Fruit fly (Drosophila melanogaster) whole organism, embryonic: ENCODE data around the gene GNBP1.

Experiments
- Ada2b ChIP-seq: fragments of 200-800 bp; sonication (Bioruptor generic); IDR thresholded peaks from 2 replicates; pipeline ENCODE4 v1.3.6; 2022; ENCODE audit warnings: missing biosample characterization, missing genetic modification characterization
- Adf1 ChIP-seq: fragments of 200-800 bp; sonication (Bioruptor generic); IDR thresholded peaks from 2 replicates; pipeline ENCODE4 v1.3.6; 2022; ENCODE audit warnings: missing biosample characterization, missing genetic modification characterization
- Atf-2 ChIP-seq: fragments of 200-800 bp; sonication (Bioruptor generic); optimal IDR thresholded peaks from 2 replicates; lab custom pipeline; 2016; ENCODE audit warnings: missing biosample characterization, missing genetic modification characterization
- Atf6 ChIP-seq: fragments of 200-800 bp; sonication (Bioruptor generic); IDR thresholded peaks from 2 replicates; pipeline ENCODE4 v1.3.6; 2022; ENCODE audit warnings: missing biosample characterization, missing genetic modification characterization
- Awh ChIP-seq: fragments of 200-800 bp; sonication (Bioruptor generic); IDR thresholded peaks from 2 replicates; pipeline ENCODE4, ENCODE4 v1.3.6; 2022; ENCODE audit warnings: missing biosample characterization, missing genetic modification characterization
- CG11247 ChIP-seq: fragments of 200-800 bp; sonication (Bioruptor generic); IDR thresholded peaks from 2 replicates; pipeline ENCODE4 v1.3.6; 2022; ENCODE audit warnings: missing biosample characterization, missing genetic modification characterization
- CG11695 ChIP-seq: fragments of 200-800 bp; sonication (Bioruptor generic); IDR thresholded peaks from 3 replicates; pipeline ENCODE4 v1.3.6; 2022; ENCODE audit warnings: missing biosample characterization, missing genetic modification characterization
- CG13123 ChIP-seq: fragments of 200-800 bp; sonication (Bioruptor generic); optimal IDR thresholded peaks from 2 replicates; lab custom pipeline; 2016; ENCODE audit warnings: missing biosample characterization, missing genetic modification characterization
- CG14965 ChIP-seq: fragments of 200-800 bp; sonication (Bioruptor generic); optimal IDR thresholded peaks from 2 replicates; lab custom pipeline; 2016; ENCODE audit warnings: missing biosample characterization, missing genetic modification characterization, borderline replicate concordance
- CG17328 ChIP-seq: fragments of 200-800 bp; sonication (Bioruptor generic); IDR thresholded peaks from 2 replicates; pipeline ENCODE4 v1.3.6; 2022; ENCODE audit warnings: missing biosample characterization, missing genetic modification characterization
- CG17829 ChIP-seq: fragments of 200-800 bp; optimal IDR thresholded peaks from 2 replicates; lab custom pipeline; 2019; ENCODE audit warnings: missing biosample characterization, mild to moderate bottlenecking, missing genetic modification characterization, moderate library complexity
- CG18262 ChIP-seq: fragments of 200-800 bp; optimal IDR thresholded peaks from 3 replicates; lab custom pipeline; 2019; ENCODE audit warnings: missing biosample characterization, mild to moderate bottlenecking, missing genetic modification characterization, moderate library complexity
- CG2199 ChIP-seq: fragments of 200-800 bp; sonication (Bioruptor generic); IDR thresholded peaks from 3 replicates; pipeline ENCODE4 v1.3.6; 2022; ENCODE audit warnings: missing biosample characterization, missing genetic modification characterization
- CG30020 ChIP-seq: fragments of 200-800 bp; optimal IDR thresholded peaks from 2 replicates; lab custom pipeline; 2019; ENCODE audit warnings: missing biosample characterization, mild to moderate bottlenecking, missing genetic modification characterization, moderate library complexity
- CG31388 ChIP-seq: fragments of 200-800 bp; sonication (Bioruptor generic); optimal IDR thresholded peaks from 2 replicates; lab custom pipeline; 2016; ENCODE audit warnings: missing biosample characterization, missing genetic modification characterization
- CG3163 ChIP-seq: fragments of 200-800 bp; sonication (Bioruptor generic); optimal IDR thresholded peaks from 3 replicates; lab custom pipeline; 2016; ENCODE audit warnings: missing biosample characterization, missing genetic modification characterization
- CG32532 ChIP-seq: fragments of 200-800 bp; sonication (Bioruptor generic); IDR thresholded peaks from 2 replicates; pipeline ENCODE4 v1.3.6; 2022; ENCODE audit warnings: missing biosample characterization, missing genetic modification characterization
- CG6272 ChIP-seq: fragments of 200-800 bp; sonication (Bioruptor generic); IDR thresholded peaks from 2 replicates; pipeline ENCODE4 v1.3.6; 2022; ENCODE audit warnings: missing biosample characterization, missing genetic modification characterization
- CG6683 ChIP-seq: fragments of 200-800 bp; sonication (Bioruptor generic); optimal IDR thresholded peaks from 2 replicates; lab custom pipeline; 2017; ENCODE audit warnings: missing biosample characterization, mild to moderate bottlenecking, missing genetic modification characterization, missing genetic modification reagents
- CG6689 ChIP-seq: fragments of 200-800 bp; sonication (Bioruptor generic); IDR thresholded peaks from 2 replicates; pipeline ENCODE4 v1.3.6; 2022; ENCODE audit warnings: missing biosample characterization, missing genetic modification characterization
- CG7963 ChIP-seq: fragments of 200-800 bp; sonication (Bioruptor generic); IDR thresholded peaks from 3 replicates; pipeline ENCODE4 v1.3.6; 2022; ENCODE audit warnings: missing biosample characterization, missing genetic modification characterization; ENCODE audit not compliant: partially characterized antibody
- D19B ChIP-seq: fragments of 200-800 bp; sonication (Bioruptor generic); optimal IDR thresholded peaks from 2 replicates; lab custom pipeline; 2017; ENCODE audit warnings: missing biosample characterization, mild to moderate bottlenecking, missing genetic modification characterization
- Hey ChIP-seq: fragments of 200-800 bp; sonication (Bioruptor generic); optimal IDR thresholded peaks from 3 replicates; lab custom pipeline; 2018; ENCODE audit warnings: missing biosample characterization, mild to moderate bottlenecking, missing genetic modification characterization
- Hr39 ChIP-seq: fragments of >200 bp; optimal IDR thresholded peaks from 2 replicates; lab custom pipeline; 2017
- MBD-R2 ChIP-seq: fragments of 200-800 bp; sonication (Bioruptor generic); IDR thresholded peaks from 2 replicates; pipeline ENCODE4 v1.3.6; 2022; ENCODE audit warnings: missing biosample characterization, missing genetic modification characterization
- Mad ChIP-seq: fragments of 200-800 bp; sonication (Bioruptor generic); optimal IDR thresholded peaks from 2 replicates; lab custom pipeline; 2016; ENCODE audit warnings: missing biosample characterization, missing genetic modification characterization
- Opbp ChIP-seq: fragments of 200-800 bp; sonication (Bioruptor generic); IDR thresholded peaks from 3 replicates; pipeline ENCODE4 v1.3.6; 2022; ENCODE audit warnings: missing biosample characterization, missing genetic modification characterization; ENCODE audit not compliant: partially characterized antibody
- Tbp ChIP-seq: fragments of >200 bp; optimal IDR thresholded peaks from 2 replicates; lab custom pipeline; 2018; ENCODE audit warnings: missing biosample characterization, missing genetic modification characterization
- bcd ChIP-seq: fragments of 200-800 bp; sonication (Bioruptor generic); optimal IDR thresholded peaks from 2 replicates; lab custom pipeline; 2017; ENCODE audit warnings: missing biosample characterization, mild to moderate bottlenecking, missing genetic modification characterization
- cad ChIP-seq: fragments of >200 bp; optimal IDR thresholded peaks from 2 replicates; lab custom pipeline; 2017; ENCODE audit warnings: missing biosample characterization, missing genetic modification characterization
- chif ChIP-seq, 2 experiments: fragments of 200-800 bp; sonication (Bioruptor generic); optimal IDR thresholded peaks; 3 replicates each; lab custom pipeline; 2016; ENCODE audit warnings: missing biosample characterization in 2 of 2, missing genetic modification characterization in 2 of 2
- dmrt99B ChIP-seq: fragments of 200-800 bp; sonication (Bioruptor generic); optimal IDR thresholded peaks from 2 replicates; lab custom pipeline; 2018; ENCODE audit warnings: missing biosample characterization, mild to moderate bottlenecking, missing genetic modification characterization, moderate library complexity
- dysf ChIP-seq: fragments of 200-800 bp; sonication (Bioruptor generic); IDR thresholded peaks from 3 replicates; pipeline ENCODE4 v1.3.6; 2022; ENCODE audit warnings: missing biosample characterization, missing genetic modification characterization
- emc ChIP-seq: fragments of 200-800 bp; sonication (Bioruptor generic); optimal IDR thresholded peaks from 2 replicates; lab custom pipeline; 2016; ENCODE audit warnings: missing biosample characterization, missing genetic modification characterization
- eve ChIP-seq, 2 experiments: fragments of >200 bp; optimal IDR thresholded peaks; 2 replicates each; lab custom pipeline; 2017; ENCODE audit warnings: missing biosample characterization in 2 of 2, missing genetic modification characterization in 2 of 2
- fd102C ChIP-seq: fragments of 200-800 bp; sonication (Bioruptor generic); optimal IDR thresholded peaks from 2 replicates; lab custom pipeline; 2018; ENCODE audit warnings: missing biosample characterization, mild to moderate bottlenecking, missing genetic modification characterization, moderate library complexity
- fu2 ChIP-seq: fragments of 200-800 bp; sonication (Bioruptor generic); optimal IDR thresholded peaks from 2 replicates; lab custom pipeline; 2016; ENCODE audit warnings: missing biosample characterization, missing genetic modification characterization
- gcm ChIP-seq: fragments of 200-800 bp; sonication (Bioruptor generic); optimal IDR thresholded peaks from 2 replicates; lab custom pipeline; 2019; ENCODE audit warnings: missing biosample characterization, mild to moderate bottlenecking, missing genetic modification characterization, moderate library complexity
- h ChIP-seq: fragments of >200 bp; optimal IDR thresholded peaks from 2 replicates; lab custom pipeline; 2017
- kah ChIP-seq: fragments of 200-800 bp; sonication (Bioruptor generic); optimal IDR thresholded peaks from 2 replicates; lab custom pipeline; 2018; ENCODE audit warnings: missing biosample characterization, mild to moderate bottlenecking, missing genetic modification characterization
- nerfin-1 ChIP-seq: fragments of 200-800 bp; sonication (Bioruptor generic); optimal IDR thresholded peaks from 3 replicates; lab custom pipeline; 2019; ENCODE audit warnings: missing biosample characterization, mild to moderate bottlenecking, missing genetic modification characterization, moderate library complexity
- pho ChIP-seq: fragments of 200-800 bp; sonication (Bioruptor generic); optimal IDR thresholded peaks from 2 replicates; lab custom pipeline; 2016; ENCODE audit warnings: missing biosample characterization, missing genetic modification characterization
- prd ChIP-seq, 3 experiments: fragments of >200 bp in 2 of 3; fragments of 200-800 bp in 1 of 3; sonication (Bioruptor generic) in 1 of 3; optimal IDR thresholded peaks in 2 of 3; IDR thresholded peaks in 1 of 3; 2 replicates in 2 of 3; 3 replicates in 1 of 3; pipeline versions ENCODE4 v1.3.6 to Lab custom; 2017 to 2022; ENCODE audit warnings: missing biosample characterization in 1 of 3, missing genetic modification characterization in 1 of 3
- pum ChIP-seq: fragments of 200-800 bp; sonication (Bioruptor generic); optimal IDR thresholded peaks from 2 replicates; lab custom pipeline; 2016; ENCODE audit warnings: missing biosample characterization, missing genetic modification characterization
- sc ChIP-seq, 3 experiments: fragments of >200 bp in 2 of 3; fragments of 200-800 bp in 1 of 3; sonication (Bioruptor generic) in 1 of 3; optimal IDR thresholded peaks; 2 replicates in 2 of 3; 3 replicates in 1 of 3; lab custom pipeline; 2017; ENCODE audit warnings: mild to moderate bottlenecking in 1 of 3, missing biosample characterization in 1 of 3, missing genetic modification characterization in 1 of 3, missing genetic modification reagents in 1 of 3
- slp2 ChIP-seq: fragments of 200-800 bp; sonication (Bioruptor generic); optimal IDR thresholded peaks from 2 replicates; lab custom pipeline; 2016; ENCODE audit warnings: missing biosample characterization, missing genetic modification characterization
- trh ChIP-seq: fragments of 200-800 bp; sonication (Bioruptor generic); optimal IDR thresholded peaks from 2 replicates; lab custom pipeline; 2016; ENCODE audit warnings: missing biosample characterization, missing genetic modification characterization
- ttk ChIP-seq: fragments of 200-800 bp; sonication (Bioruptor generic); IDR thresholded peaks from 2 replicates; pipeline ENCODE4 v2.1.2; 2022; ENCODE audit warnings: missing biosample characterization, missing genetic modification characterization
- twi ChIP-seq: fragments of 200-800 bp; optimal IDR thresholded peaks from 2 replicates; lab custom pipeline; 2019; ENCODE audit warnings: missing biosample characterization, mild to moderate bottlenecking, missing genetic modification characterization, moderate library complexity
- unc-4 ChIP-seq: fragments of 200-800 bp; sonication (Bioruptor generic); IDR thresholded peaks from 2 replicates; pipeline ENCODE4 v1.3.6; 2022; ENCODE audit warnings: missing biosample characterization, missing genetic modification characterization; ENCODE audit not compliant: partially characterized antibody

The GNBP1 gene

DNA sequence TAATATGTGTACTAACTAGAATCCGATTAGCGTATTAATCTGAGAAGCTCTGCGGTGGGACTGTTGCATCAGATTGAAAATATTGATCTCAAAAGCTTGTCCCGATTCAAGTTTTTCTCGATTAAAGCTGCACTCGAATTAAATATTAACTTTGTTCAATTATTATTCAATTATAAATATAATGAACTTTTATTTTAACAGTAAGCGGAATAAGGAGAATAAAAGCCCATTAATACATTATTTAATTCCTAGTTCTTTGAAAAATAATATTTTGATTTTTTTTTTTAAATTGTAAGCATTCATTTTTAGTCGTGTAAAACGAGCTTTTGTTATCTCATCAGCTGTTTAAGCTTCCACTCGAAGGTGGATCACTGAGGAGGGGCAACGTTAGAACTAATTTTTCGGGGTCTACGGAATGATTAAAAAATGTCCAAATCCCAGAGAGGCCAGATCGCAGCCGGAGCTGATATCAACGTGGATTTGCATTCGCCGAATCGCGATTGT, at the start of gene GNBP1, which contains the start of gene GNBP2 (continued):
- TF ChIP-seq gcm (GFP tag; lab: Kevin White, UChicago) (peak; percentile 18), Hey (tag; lab: Kevin White, UChicago) (no peak), emc (GFP tag; lab: Kevin White, UChicago) (no peak), Hr39 (no peak), nerfin-1 (peak; percentile 1), Awh (GFP tag; lab: Robert Waterston, UW) (peak; percentile 68), eve (GFP tag; optimal IDR thresholded peaks at IDR 0.05; lab: Kevin White, UChicago) (no peak), kah (GFP tag; lab: Kevin White, UChicago) (no peak), fu2 (no peak), CG30020 (tag; lab: Kevin White, UChicago) (no peak), chif (GFP tag; optimal IDR thresholded peaks at IDR 0.05; lab: Kevin White, UChicago) (no peak), CG32532 (GFP tag; lab: Robert Waterston, UW) (peak; percentile 71; the same call in 1 of the 2 replicates), CG6683 (GFP tag; lab: Kevin White, UChicago) (peak; percentile 27), unc-4 (no peak), CG3163 (GFP tag; lab: Kevin White, UChicago) (no peak), CG18262 (tag; lab: Kevin White, UChicago) (peak; percentile 68), CG7963 (GFP tag; lab: Robert Waterston, UW) (no peak), CG6272 (peak; percentile 37; the same call in 1 of the 2 replicates), ttk (peak; percentile 46; the same call in 1 of the 2 replicates), Atf-2 (no peak), CG11247 (GFP tag; lab: Robert Waterston, UW) (0 out of 2 replicates have a peak, but pooled peaks have one; percentile 7), cad (GFP tag; lab: Kevin White, UChicago) (no peak), CG6689 (GFP tag; lab: Robert Waterston, UW) (peak; percentile 67), dysf (GFP tag; lab: Robert Waterston, UW) (peak; percentile 79; the same call in 2 of the 3 replicates), twi (tag; lab: Kevin White, UChicago) (no peak), sc (optimal IDR thresholded peaks at IDR 0.05; lab: Kevin White, UChicago) (no peak), sc (GFP tag; optimal IDR thresholded peaks at IDR 0.05; lab: Kevin White, UChicago) (no peak), Tbp (GFP tag; lab: Kevin White, UChicago) (no peak), Mad (GFP tag; lab: Kevin White, UChicago) (no peak), CG31388 (GFP tag; lab: Kevin White, UChicago) (no peak), CG14965 (GFP tag; lab: Kevin White, UChicago) (no peak), CG17829 (peak; percentile 42), CG13123 (no peak), CG17328 (peak; percentile 51; the same call in 1 of the 2 replicates), pho (GFP tag; lab: Kevin White, UChicago) (no peak), MBD-R2 (GFP tag; lab: Robert Waterston, UW) (peak; percentile 50; the same call in 1 of the 2 replicates), h (lab: Kevin White, UChicago) (no peak), fd102C (GFP tag; lab: Kevin White, UChicago) (no peak), prd (optimal IDR thresholded peaks at IDR 0.05; lab: Kevin White, UChicago) (no peak), prd (GFP tag; IDR thresholded peaks at IDR 0.05; lab: Robert Waterston, UW) (peak; percentile 57; the same call in 2 of the 3 replicates), Adf1 (GFP tag; lab: Robert Waterston, UW) (no peak), D19B (GFP tag; lab: Kevin White, UChicago) (peak; percentile 7), pum (GFP tag; lab: Kevin White, UChicago) (no peak), slp2 (no peak), dmrt99B (peak; percentile 78), Opbp (GFP tag; lab: Robert Waterston, UW) (no peak), CG11695 (GFP tag; lab: Robert Waterston, UW) (peak; percentile 70; the same call in 2 of the 3 replicates), Ada2b (GFP tag; lab: Robert Waterston, UW) (peak; percentile 50; the same call in 1 of the 2 replicates), bcd (peak; percentile 34), trh (no peak), CG2199 (0 out of 3 replicates have a peak, but pooled peaks have one; percentile 21), Atf6 (GFP tag; lab: Robert Waterston, UW) (peak; percentile 71)
